Fruit fly (Drosophila melanogaster) whole organism, embryonic: ENCODE measurements around the gene CG12448.

Experiments used
- CG10959 ChIP-seq: fragments of 200-800 bp; sonication (Bioruptor generic); IDR thresholded peaks from 2 replicates; pipeline ENCODE4 v1.3.6; 2022; ENCODE audit warnings: missing biosample characterization, missing genetic modification characterization
- CG10979 ChIP-seq: fragments of 200-800 bp; sonication (Bioruptor generic); optimal IDR thresholded peaks from 2 replicates; lab custom pipeline; 2018; ENCODE audit warnings: missing biosample characterization, mild to moderate bottlenecking, missing genetic modification characterization, moderate library complexity
- CG11085 ChIP-seq: fragments of 200-800 bp; sonication (Bioruptor generic); IDR thresholded peaks from 2 replicates; pipeline ENCODE4 v1.3.6; 2022; ENCODE audit warnings: missing biosample characterization, missing genetic modification characterization
- CG11093 ChIP-seq: fragments of 200-800 bp; sonication (Bioruptor generic); IDR thresholded peaks from 3 replicates; pipeline ENCODE4 v1.3.6; 2022; ENCODE audit warnings: missing biosample characterization, missing genetic modification characterization
- CG13424 ChIP-seq: fragments of 200-800 bp; sonication (Bioruptor generic); optimal IDR thresholded peaks from 2 replicates; lab custom pipeline; 2019; ENCODE audit warnings: missing biosample characterization, mild to moderate bottlenecking, missing genetic modification characterization, moderate library complexity
- CG14050 ChIP-seq: fragments of 200-800 bp; sonication (Bioruptor generic); IDR thresholded peaks from 3 replicates; pipeline ENCODE4 v1.3.6; 2022; ENCODE audit warnings: missing biosample characterization, missing genetic modification characterization
- CG14667 ChIP-seq: fragments of 200-800 bp; sonication (Bioruptor generic); IDR thresholded peaks from 2 replicates; pipeline ENCODE4 v1.3.6; 2022; ENCODE audit warnings: missing biosample characterization, missing genetic modification characterization
- CG1603 ChIP-seq: fragments of 200-800 bp; sonication (Bioruptor generic); optimal IDR thresholded peaks from 2 replicates; lab custom pipeline; 2019; ENCODE audit warnings: missing biosample characterization, mild to moderate bottlenecking, missing genetic modification characterization, moderate library complexity
- CG17612 ChIP-seq: fragments of 200-800 bp; sonication (Bioruptor generic); IDR thresholded peaks from 2 replicates; pipeline ENCODE4 v1.3.6; 2022; ENCODE audit warnings: missing biosample characterization, missing genetic modification characterization
- CG18011 ChIP-seq: fragments of 200-800 bp; sonication (Bioruptor generic); optimal IDR thresholded peaks from 2 replicates; lab custom pipeline; 2017; ENCODE audit warnings: missing biosample characterization, missing genetic modification characterization, mild to moderate bottlenecking, moderate library complexity, missing genotype
- CG2202 ChIP-seq: fragments of 200-800 bp; sonication (Bioruptor generic); optimal IDR thresholded peaks from 2 replicates; lab custom pipeline; 2018; ENCODE audit warnings: missing biosample characterization, mild to moderate bottlenecking, missing genetic modification characterization
- CG2712 ChIP-seq: fragments of 200-800 bp; optimal IDR thresholded peaks from 3 replicates; lab custom pipeline; 2019; ENCODE audit warnings: missing biosample characterization, mild to moderate bottlenecking, missing genetic modification characterization, moderate library complexity
- CG30403 ChIP-seq: fragments of 200-800 bp; sonication (Bioruptor generic); optimal IDR thresholded peaks from 3 replicates; lab custom pipeline; 2016; ENCODE audit warnings: missing biosample characterization, missing genetic modification characterization
- CG3726 ChIP-seq: fragments of 200-800 bp; sonication (Bioruptor generic); IDR thresholded peaks from 3 replicates; pipeline ENCODE4, ENCODE4 v1.3.6; 2022; ENCODE audit warnings: missing biosample characterization, missing genetic modification characterization
- CG7963 ChIP-seq: fragments of 200-800 bp; sonication (Bioruptor generic); IDR thresholded peaks from 3 replicates; pipeline ENCODE4 v1.3.6; 2022; ENCODE audit warnings: missing biosample characterization, missing genetic modification characterization; ENCODE audit not compliant: partially characterized antibody
- CG9609 ChIP-seq: fragments of 200-800 bp; sonication (Bioruptor generic); optimal IDR thresholded peaks from 3 replicates; lab custom pipeline; 2016; ENCODE audit warnings: missing biosample characterization, missing genetic modification characterization
- CG9727 ChIP-seq: fragments of 200-800 bp; sonication (Bioruptor generic); optimal IDR thresholded peaks from 3 replicates; lab custom pipeline; 2017; ENCODE audit warnings: missing biosample characterization, mild to moderate bottlenecking, missing genetic modification characterization
- CHES-1-like ChIP-seq: fragments of 200-800 bp; sonication (Bioruptor generic); optimal IDR thresholded peaks from 2 replicates; lab custom pipeline; 2016; ENCODE audit warnings: missing biosample characterization, missing genetic modification characterization
- CTCF ChIP-seq: fragments of 200-800 bp; sonication (Bioruptor generic); optimal IDR thresholded peaks from 2 replicates; lab custom pipeline; 2017; ENCODE audit warnings: missing biosample characterization, mild to moderate bottlenecking, missing genetic modification characterization, moderate library complexity
- Chrac-16 ChIP-seq: fragments of 200-800 bp; sonication (Bioruptor generic); optimal IDR thresholded peaks from 3 replicates; lab custom pipeline; 2016; ENCODE audit warnings: missing biosample characterization, missing genetic modification characterization
- CrebB ChIP-seq: fragments of 200-800 bp; sonication (Bioruptor generic); optimal IDR thresholded peaks from 3 replicates; lab custom pipeline; 2018; ENCODE audit warnings: missing biosample characterization, mild to moderate bottlenecking, missing genetic modification characterization
- Dref ChIP-seq: fragments of 200-800 bp; sonication (Bioruptor generic); IDR thresholded peaks from 2 replicates; pipeline ENCODE4 v1.3.6; 2022; ENCODE audit warnings: missing biosample characterization, missing genetic modification characterization
- HmgD ChIP-seq: fragments of 200-800 bp; sonication (Bioruptor generic); optimal IDR thresholded peaks from 3 replicates; lab custom pipeline; 2016; ENCODE audit warnings: missing biosample characterization, missing genetic modification characterization
- Hmr ChIP-seq: fragments of 200-800 bp; sonication (Bioruptor generic); optimal IDR thresholded peaks from 3 replicates; lab custom pipeline; 2017; ENCODE audit warnings: mild to moderate bottlenecking, missing biosample characterization, missing genetic modification reagents, missing genetic modification characterization
- Hr39 ChIP-seq: fragments of >200 bp; optimal IDR thresholded peaks from 2 replicates; lab custom pipeline; 2017
- Hr78 ChIP-seq, 2 experiments: fragments of 200-800 bp in 1 of 2; fragments of >200 bp in 1 of 2; sonication (Bioruptor generic) in 1 of 2; optimal IDR thresholded peaks; 2 replicates each; lab custom pipeline; 2017 to 2019; ENCODE audit warnings: missing biosample characterization in 2 of 2, missing genetic modification characterization in 2 of 2, mild to moderate bottlenecking in 1 of 2, moderate library complexity in 1 of 2
- Lim3 ChIP-seq: fragments of 200-800 bp; sonication (Bioruptor generic); IDR thresholded peaks from 2 replicates; pipeline ENCODE4 v1.3.6; 2022; ENCODE audit warnings: missing biosample characterization, missing genetic modification characterization
- MESR4 ChIP-seq: fragments of 200-800 bp; sonication (Bioruptor generic); optimal IDR thresholded peaks from 2 replicates; lab custom pipeline; 2018; ENCODE audit warnings: missing biosample characterization, mild to moderate bottlenecking, missing genetic modification characterization, moderate library complexity
- Mad ChIP-seq: fragments of 200-800 bp; sonication (Bioruptor generic); optimal IDR thresholded peaks from 2 replicates; lab custom pipeline; 2016; ENCODE audit warnings: missing biosample characterization, missing genetic modification characterization
- Nf-YB ChIP-seq: fragments of 200-800 bp; sonication (Bioruptor generic); optimal IDR thresholded peaks from 3 replicates; lab custom pipeline; 2019; ENCODE audit warnings: missing biosample characterization, mild to moderate bottlenecking, missing genetic modification characterization, moderate library complexity
- Nf-YC ChIP-seq: fragments of 200-800 bp; optimal IDR thresholded peaks from 3 replicates; lab custom pipeline; 2019; ENCODE audit warnings: missing biosample characterization, mild to moderate bottlenecking, missing genetic modification characterization, moderate library complexity
- Sox102F ChIP-seq: fragments of 200-800 bp; sonication (Bioruptor generic); optimal IDR thresholded peaks from 2 replicates; lab custom pipeline; 2018; ENCODE audit warnings: missing biosample characterization, mild to moderate bottlenecking, missing genetic modification characterization, moderate library complexity
- Xrp1 ChIP-seq: fragments of 200-800 bp; sonication (Bioruptor generic); IDR thresholded peaks from 2 replicates; pipeline ENCODE4 v1.3.6; 2022; ENCODE audit warnings: missing biosample characterization, missing genetic modification characterization
- abd-A ChIP-seq: fragments of 200-800 bp; sonication (Bioruptor generic); optimal IDR thresholded peaks from 3 replicates; lab custom pipeline; 2019; ENCODE audit warnings: missing biosample characterization, mild to moderate bottlenecking, missing genetic modification characterization, moderate library complexity
- bsh ChIP-seq, 2 experiments: fragments of 200-800 bp; sonication (Bioruptor generic); optimal IDR thresholded peaks; 2 replicates each; lab custom pipeline; 2017 to 2018; ENCODE audit warnings: mild to moderate bottlenecking in 2 of 2, missing biosample characterization in 2 of 2, missing genetic modification characterization in 2 of 2, moderate library complexity in 1 of 2
- crol ChIP-seq: fragments of 200-800 bp; sonication (Bioruptor generic); IDR thresholded peaks from 2 replicates; pipeline ENCODE4 v1.3.6; 2022; ENCODE audit warnings: missing biosample characterization, missing genetic modification characterization
- dimm ChIP-seq: fragments of 200-800 bp; sonication (Bioruptor generic); IDR thresholded peaks from 2 replicates; pipeline ENCODE4 v1.3.6; 2022; ENCODE audit warnings: missing biosample characterization, missing genetic modification characterization
- fd102C ChIP-seq: fragments of 200-800 bp; sonication (Bioruptor generic); optimal IDR thresholded peaks from 2 replicates; lab custom pipeline; 2018; ENCODE audit warnings: missing biosample characterization, mild to moderate bottlenecking, missing genetic modification characterization, moderate library complexity
- grn ChIP-seq: fragments of 200-800 bp; sonication (Bioruptor generic); optimal IDR thresholded peaks from 3 replicates; lab custom pipeline; 2017; ENCODE audit warnings: missing biosample characterization, missing genetic modification characterization
- gt ChIP-seq: fragments of 200-800 bp; sonication (Bioruptor generic); IDR thresholded peaks from 2 replicates; pipeline ENCODE4 v1.3.6; 2022; ENCODE audit warnings: missing biosample characterization, missing genetic modification characterization
- ken ChIP-seq: fragments of 200-800 bp; sonication (Bioruptor generic); IDR thresholded peaks from 3 replicates; pipeline ENCODE4 v1.3.6; 2022; ENCODE audit warnings: missing biosample characterization, missing genetic modification characterization
- onecut ChIP-seq: fragments of 200-800 bp; sonication (Bioruptor generic); IDR thresholded peaks from 2 replicates; pipeline ENCODE4 v1.3.6; 2022; ENCODE audit warnings: missing biosample characterization, missing genetic modification characterization
- phol ChIP-seq: fragments of 200-800 bp; sonication (Bioruptor generic); optimal IDR thresholded peaks from 3 replicates; lab custom pipeline; 2018; ENCODE audit warnings: missing biosample characterization, mild to moderate bottlenecking, missing genetic modification characterization, moderate library complexity
- psq ChIP-seq: fragments of 200-800 bp; sonication (Bioruptor generic); optimal IDR thresholded peaks from 2 replicates; lab custom pipeline; 2017; ENCODE audit warnings: missing biosample characterization, missing genetic modification characterization
- pum ChIP-seq: fragments of 200-800 bp; sonication (Bioruptor generic); optimal IDR thresholded peaks from 2 replicates; lab custom pipeline; 2016; ENCODE audit warnings: missing biosample characterization, missing genetic modification characterization
- sens-2 ChIP-seq: fragments of 200-800 bp; sonication (Bioruptor generic); IDR thresholded peaks from 2 replicates; pipeline ENCODE4 v1.3.6; 2022; ENCODE audit warnings: missing biosample characterization, missing genetic modification characterization
- sima ChIP-seq: fragments of 200-800 bp; sonication (Bioruptor generic); optimal IDR thresholded peaks from 2 replicates; lab custom pipeline; 2016; ENCODE audit warnings: missing biosample characterization, missing genetic modification characterization
- sqz ChIP-seq: fragments of 200-800 bp; sonication (Bioruptor generic); optimal IDR thresholded peaks from 3 replicates; lab custom pipeline; 2018; ENCODE audit warnings: missing biosample characterization, mild to moderate bottlenecking, missing genetic modification characterization
- tgo ChIP-seq: fragments of 200-800 bp; sonication (Bioruptor generic); IDR thresholded peaks from 3 replicates; pipeline ENCODE4 v1.3.6; 2022; ENCODE audit warnings: missing biosample characterization, missing genetic modification characterization
- tll ChIP-seq, 2 experiments: fragments of 200-800 bp in 1 of 2; fragments of >200 bp in 1 of 2; sonication (Bioruptor generic) in 1 of 2; optimal IDR thresholded peaks; 2 replicates each; lab custom pipeline; 2017 to 2019; ENCODE audit warnings: missing biosample characterization in 2 of 2, missing genetic modification characterization in 2 of 2, mild to moderate bottlenecking in 1 of 2, moderate library complexity in 1 of 2
- yki ChIP-seq: fragments of >200 bp; optimal IDR thresholded peaks from 3 replicates; lab custom pipeline; 2018

Gene CG12448

DNA sequence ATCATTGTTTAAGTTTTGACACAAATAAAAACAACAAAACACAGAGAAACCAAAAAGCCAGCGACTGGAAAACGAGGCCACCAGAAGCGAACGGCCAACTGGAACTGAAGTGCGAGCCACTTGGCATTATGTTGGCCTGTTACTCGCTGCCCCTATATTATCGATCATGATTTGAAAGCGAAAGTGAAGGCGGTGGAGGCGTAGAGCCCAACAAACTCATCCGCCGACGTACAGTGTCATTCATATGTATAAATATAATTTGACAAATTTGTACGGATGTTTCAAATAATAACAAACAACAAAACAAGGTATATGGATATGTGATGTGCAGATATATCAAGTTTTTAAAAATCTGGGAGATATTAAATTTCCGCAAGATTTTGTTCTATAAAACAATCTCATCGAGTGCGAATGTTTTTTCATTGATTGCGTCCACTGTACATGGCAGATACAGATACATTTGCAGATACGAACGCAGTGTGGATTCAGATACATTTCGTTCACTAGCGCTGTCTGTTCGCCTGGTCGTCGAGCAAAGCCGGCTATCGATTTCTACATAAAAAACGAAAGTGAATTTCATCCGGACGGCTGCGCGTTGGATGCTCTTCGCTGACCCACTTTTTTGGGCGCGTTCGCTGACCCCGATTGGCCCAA lies 30.2 kb upstream of the CG12448 start (continued):
- TF ChIP-seq bsh (GFP tag; optimal IDR thresholded peaks at IDR 0.05; lab: Kevin White, UChicago) = peak; percentile 69 to 98
- TF ChIP-seq sens-2 = peak; percentile 87
- peak; percentile 95 for TF ChIP-seq pum (GFP tag; lab: Kevin White, UChicago)
- TF ChIP-seq CG14050 (GFP tag; lab: Robert Waterston, UW) = peak; percentile 95
- TF ChIP-seq CG9727 (GFP tag; lab: Kevin White, UChicago) = peak; percentile 90
- peak; percentile 77 for TF ChIP-seq sima
- TF ChIP-seq CG10979 (tag; lab: Kevin White, UChicago) = peak; percentile 95
- TF ChIP-seq CG10959 (GFP tag; lab: Robert Waterston, UW) = peak; percentile 83
- no peak for TF ChIP-seq Hr39 (lab: Kevin White, UChicago)
- TF ChIP-seq CG14667 (GFP tag; lab: Robert Waterston, UW) = peak; percentile 92
- TF ChIP-seq CG11085 (GFP tag; lab: Robert Waterston, UW) = peak; percentile 84
- peak; percentile 97 for TF ChIP-seq CG1603 (tag; lab: Kevin White, UChicago)
- peak; percentile 94 for TF ChIP-seq onecut
- TF ChIP-seq ken (GFP tag; lab: Robert Waterston, UW) = peak; percentile 93
- TF ChIP-seq psq (GFP tag; lab: Kevin White, UChicago) = peak; percentile 87
- peak; percentile 96 for TF ChIP-seq CG2712 (tag; lab: Kevin White, UChicago)
- peak; percentile 65 for TF ChIP-seq CTCF (GFP tag; lab: Kevin White, UChicago)
- TF ChIP-seq CG18011 (GFP tag; lab: Kevin White, UChicago) = peak; percentile 79
- TF ChIP-seq fd102C = no peak
- TF ChIP-seq CG9609 (GFP tag; lab: Kevin White, UChicago) = peak; percentile 94
- peak; percentile 98 for TF ChIP-seq Xrp1 (GFP tag; lab: Robert Waterston, UW)
- TF ChIP-seq Chrac-16 (GFP tag; lab: Kevin White, UChicago) = peak; percentile 95
- peak; percentile 97 for TF ChIP-seq Sox102F (GFP tag; lab: Kevin White, UChicago)
- no peak for TF ChIP-seq Dref (GFP tag; lab: Robert Waterston, UW)
- peak; percentile 96 for TF ChIP-seq tgo
- peak; percentile 93 for TF ChIP-seq CrebB (tag; lab: Kevin White, UChicago)
- TF ChIP-seq dimm (GFP tag; lab: Robert Waterston, UW) = peak; percentile 87
- peak; percentile 75 for TF ChIP-seq gt (GFP tag; lab: Robert Waterston, UW)
- peak; percentile 91 for TF ChIP-seq CHES-1-like (GFP tag; lab: Kevin White, UChicago)
- TF ChIP-seq phol (tag; lab: Kevin White, UChicago) = peak; percentile 95
- TF ChIP-seq CG11093 (GFP tag; lab: Robert Waterston, UW) = peak; percentile 92
- TF ChIP-seq CG17612 (GFP tag; lab: Robert Waterston, UW) = peak; percentile 90
- peak; percentile 76 for TF ChIP-seq HmgD (GFP tag; lab: Kevin White, UChicago)
- no peak for TF ChIP-seq Hr78 (GFP tag; optimal IDR thresholded peaks at IDR 0.05; lab: Kevin White, UChicago)
- peak; percentile 80 for TF ChIP-seq Nf-YB (GFP tag; lab: Kevin White, UChicago)
- no peak for TF ChIP-seq tll (GFP tag; optimal IDR thresholded peaks at IDR 0.05; lab: Kevin White, UChicago)
- peak; percentile 98 for TF ChIP-seq CG30403 (GFP tag; lab: Kevin White, UChicago)
- no peak for TF ChIP-seq abd-A (tag; lab: Kevin White, UChicago)
- peak; percentile 47 for TF ChIP-seq MESR4 (GFP tag; lab: Kevin White, UChicago)
- TF ChIP-seq CG2202 (tag; lab: Kevin White, UChicago) = peak; percentile 94
- no peak for TF ChIP-seq yki (lab: Kevin White, UChicago)
- TF ChIP-seq crol (GFP tag; lab: Robert Waterston, UW) = peak; percentile 8; the same call in 1 of the 2 replicates
- peak; percentile 92 for TF ChIP-seq sqz
- peak; percentile 85 for TF ChIP-seq Nf-YC
- peak; percentile 88 for TF ChIP-seq grn (GFP tag; lab: Kevin White, UChicago)
- TF ChIP-seq Hmr (GFP tag; lab: Kevin White, UChicago) = peak; percentile 94
- TF ChIP-seq Mad (GFP tag; lab: Kevin White, UChicago) = peak; percentile 85
- TF ChIP-seq CG13424 (tag; lab: Kevin White, UChicago) = peak; percentile 97
- no peak for TF ChIP-seq CG7963 (GFP tag; lab: Robert Waterston, UW)
- TF ChIP-seq CG3726 (GFP tag; lab: Robert Waterston, UW) = peak; percentile 92
- TF ChIP-seq Lim3 (GFP tag; lab: Robert Waterston, UW) = peak; percentile 93
